Worm (Caenorhabditis elegans) whole organism, L3 larva: ENCODE measurements around the gene C50B6.1.

Experiments
- R02D3.7 ChIP-seq: fragments of 150-350 bp; optimal IDR thresholded peaks from 2 replicates; lab custom pipeline; 2014; ENCODE audit warnings: missing biosample characterization, missing genetic modification characterization
- ZK546.5 ChIP-seq: sonication (generic microtip); optimal IDR thresholded peaks from 2 replicates; lab custom pipeline; 2017; ENCODE audit warnings: missing biosample characterization, missing genetic modification characterization
- aly-2 ChIP-seq: fragments of 150-350 bp; optimal IDR thresholded peaks from 2 replicates; lab custom pipeline; 2014; ENCODE audit warnings: missing biosample characterization, missing genetic modification characterization
- ama-1 ChIP-seq: fragments of 150-350 bp; optimal IDR thresholded peaks from 2 replicates; lab custom pipeline; 2018
- ceh-28 ChIP-seq: fragments of 150-350 bp; optimal IDR thresholded peaks from 2 replicates; lab custom pipeline; 2014; ENCODE audit warnings: missing biosample characterization, missing genetic modification reagents, missing genetic modification characterization
- ceh-82 ChIP-seq: fragments of 150-350 bp; optimal IDR thresholded peaks from 2 replicates; lab custom pipeline; 2014; ENCODE audit warnings: missing biosample characterization, missing genetic modification characterization
- daf-12 ChIP-seq: fragments of 150-350 bp; optimal IDR thresholded peaks from 2 replicates; lab custom pipeline; 2014; ENCODE audit warnings: missing biosample characterization, missing genetic modification reagents, missing genetic modification characterization
- egl-5 ChIP-seq: fragments of 150-350 bp; optimal IDR thresholded peaks from 2 replicates; lab custom pipeline; 2017; ENCODE audit warnings: missing biosample characterization, missing genetic modification reagents, missing genetic modification characterization, inconsistent platforms
- elt-1 ChIP-seq: fragments of 150-350 bp; optimal IDR thresholded peaks from 2 replicates; lab custom pipeline; 2014; ENCODE audit warnings: missing biosample characterization, missing genetic modification characterization
- elt-2 ChIP-seq: sonication (generic microtip); optimal IDR thresholded peaks from 2 replicates; lab custom pipeline; 2016; ENCODE audit warnings: missing genetic modification reagents, mild to moderate bottlenecking, missing genetic modification characterization, missing compliant biosample characterization
- fkh-10 ChIP-seq: sonication (generic microtip); optimal IDR thresholded peaks from 2 replicates; lab custom pipeline; 2017; ENCODE audit warnings: missing biosample characterization, missing genetic modification reagents, missing genetic modification characterization
- fkh-2 ChIP-seq: fragments of 150-350 bp; optimal IDR thresholded peaks from 2 replicates; lab custom pipeline; 2014; ENCODE audit warnings: missing biosample characterization, missing genetic modification reagents, missing genetic modification characterization
- hmg-11 ChIP-seq: sonication (generic microtip); optimal IDR thresholded peaks from 2 replicates; lab custom pipeline; 2016; ENCODE audit warnings: missing genetic modification characterization, missing compliant biosample characterization
- jun-1 ChIP-seq: fragments of 150-350 bp; optimal IDR thresholded peaks from 2 replicates; lab custom pipeline; 2014; ENCODE audit warnings: missing biosample characterization, missing genetic modification reagents, missing genetic modification characterization
- lin-15B ChIP-seq: fragments of 150-350 bp; optimal IDR thresholded peaks from 2 replicates; lab custom pipeline; 2014; ENCODE audit warnings: missing biosample characterization, missing genetic modification characterization
- lin-39 ChIP-seq: fragments of 150-350 bp; optimal IDR thresholded peaks from 2 replicates; lab custom pipeline; 2018; ENCODE audit warnings: missing biosample characterization, missing genetic modification reagents, missing genetic modification characterization
- lsy-12 ChIP-seq: sonication (generic microtip); optimal IDR thresholded peaks from 2 replicates; lab custom pipeline; 2016; ENCODE audit warnings: mild to moderate bottlenecking, missing genetic modification characterization, missing compliant biosample characterization
- mdl-1 ChIP-seq: fragments of 150-350 bp; optimal IDR thresholded peaks from 2 replicates; lab custom pipeline; 2014; ENCODE audit warnings: missing biosample characterization, missing genetic modification characterization
- nfya-1 ChIP-seq: sonication (generic microtip); optimal IDR thresholded peaks from 2 replicates; lab custom pipeline; 2017; ENCODE audit warnings: missing genetic modification characterization, mild to moderate bottlenecking, missing compliant biosample characterization, antibody characterized with exemption, moderate library complexity; ENCODE audit not compliant: insufficient read depth
- nhr-11 ChIP-seq: fragments of 150-350 bp; optimal IDR thresholded peaks from 2 replicates; lab custom pipeline; 2014; ENCODE audit warnings: missing biosample characterization, missing genetic modification characterization
- nhr-23 ChIP-seq: fragments of 150-350 bp; optimal IDR thresholded peaks from 2 replicates; lab custom pipeline; 2014; ENCODE audit warnings: missing biosample characterization, missing genetic modification reagents, missing genetic modification characterization
- nhr-25 ChIP-seq: sonication (generic microtip); optimal IDR thresholded peaks from 2 replicates; lab custom pipeline; 2017; ENCODE audit warnings: missing biosample characterization, missing genetic modification characterization
- nhr-43 ChIP-seq: sonication (generic microtip); optimal IDR thresholded peaks from 2 replicates; lab custom pipeline; 2016; ENCODE audit warnings: mild to moderate bottlenecking, missing genetic modification characterization, missing compliant biosample characterization; ENCODE audit not compliant: poor library complexity, severe bottlenecking
- nhr-67 ChIP-seq: fragments of 150-350 bp; optimal IDR thresholded peaks from 2 replicates; lab custom pipeline; 2014; ENCODE audit warnings: missing biosample characterization, missing genetic modification characterization
- nhr-77 ChIP-seq: fragments of 150-350 bp; optimal IDR thresholded peaks from 2 replicates; lab custom pipeline; 2014; ENCODE audit warnings: missing biosample characterization, missing genetic modification characterization
- pha-4 ChIP-seq: fragments of 150-350 bp; optimal IDR thresholded peaks from 2 replicates; lab custom pipeline; 2014; ENCODE audit warnings: missing biosample characterization, missing genetic modification reagents, missing genetic modification characterization
- pqm-1 ChIP-seq: fragments of 150-350 bp; optimal IDR thresholded peaks from 2 replicates; lab custom pipeline; 2017; ENCODE audit warnings: missing biosample characterization, missing genetic modification characterization, inconsistent platforms
- sea-2 ChIP-seq: fragments of 150-350 bp; sonication (generic microtip); optimal IDR thresholded peaks from 4 replicates; lab custom pipeline; 2014; ENCODE audit warnings: missing biosample characterization, missing genetic modification reagents, missing genetic modification characterization
- skn-1 ChIP-seq: fragments of 150-350 bp; optimal IDR thresholded peaks from 2 replicates; lab custom pipeline; 2014; ENCODE audit warnings: missing biosample characterization, missing genetic modification characterization
- snpc-4 ChIP-seq: fragments of 150-350 bp; optimal IDR thresholded peaks from 2 replicates; lab custom pipeline; 2014; ENCODE audit warnings: missing biosample characterization, missing genetic modification characterization
- tbx-2 ChIP-seq: sonication (generic microtip); optimal IDR thresholded peaks from 2 replicates; lab custom pipeline; 2016; ENCODE audit warnings: mild to moderate bottlenecking, missing genetic modification characterization, missing compliant biosample characterization
- unc-62 ChIP-seq: fragments of 150-350 bp; sonication (generic microtip); optimal IDR thresholded peaks from 4 replicates; lab custom pipeline; 2014; ENCODE audit warnings: missing biosample characterization, missing genetic modification reagents, missing genetic modification characterization
- zag-1 ChIP-seq: fragments of 150-350 bp; optimal IDR thresholded peaks from 2 replicates; lab custom pipeline; 2014; ENCODE audit warnings: missing biosample characterization, missing genetic modification characterization
- ztf-11 ChIP-seq: fragments of 150-350 bp; optimal IDR thresholded peaks from 2 replicates; lab custom pipeline; 2014; ENCODE audit warnings: missing biosample characterization, missing genetic modification characterization

Gene C50B6.1

ce11 chrV:13312210-13312676, 3.5 kb downstream of the C50B6.1 start, which contains the start of gene nasp-2 (continued):
- TF ChIP-seq nhr-43 (tag; lab: Kevin White, UChicago) (peak; percentile 3), zag-1 (tag; lab: Kevin White, UChicago) (no peak), unc-62 (GFP tag; lab: Kevin White, UChicago) (no peak), sea-2 (GFP tag; lab: Kevin White, UChicago) (no peak), nhr-67 (tag; lab: Kevin White, UChicago) (no peak), ztf-11 (no peak), tbx-2 (tag; lab: Kevin White, UChicago) (no peak), lin-15B (tag; lab: Kevin White, UChicago) (peak; percentile 44)

- TF ChIP-seq elt-2 = peak; percentile 14
- peak; percentile 42 for TF ChIP-seq elt-1
- peak; percentile 83 for TF ChIP-seq pha-4 (tag; lab: Kevin White, UChicago)
- TF ChIP-seq jun-1 (tag; lab: Kevin White, UChicago) = peak; percentile 52
- peak; percentile 29 for TF ChIP-seq ceh-82 (tag; lab: Kevin White, UChicago)
- TF ChIP-seq nhr-43 (tag; lab: Kevin White, UChicago) = peak; percentile 94
- no peak for TF ChIP-seq fkh-2
- peak; percentile 68 for TF ChIP-seq egl-5 (tag; lab: Kevin White, UChicago)
- TF ChIP-seq lsy-12 (tag; lab: Kevin White, UChicago) = peak; percentile 82
- no peak for TF ChIP-seq mdl-1 (tag; lab: Kevin White, UChicago)
- peak; percentile 53 for TF ChIP-seq ceh-28
- TF ChIP-seq daf-12 = no peak
- TF ChIP-seq R02D3.7 (tag; lab: Kevin White, UChicago) = peak; percentile 35
- TF ChIP-seq tbx-2 (tag; lab: Kevin White, UChicago) = peak; percentile 4
- no peak for TF ChIP-seq fkh-10 (GFP tag; lab: Kevin White, UChicago)
- TF ChIP-seq aly-2 (tag; lab: Kevin White, UChicago) = no peak
- TF ChIP-seq hmg-11 (tag; lab: Kevin White, UChicago) = peak; percentile 28
- TF ChIP-seq nhr-23 (tag; lab: Kevin White, UChicago) = peak; percentile 90
- TF ChIP-seq skn-1 (tag; lab: Kevin White, UChicago) = peak; percentile 2
- peak; percentile 94 for TF ChIP-seq lin-15B (tag; lab: Kevin White, UChicago)
- TF ChIP-seq pqm-1 (tag; lab: Kevin White, UChicago) = peak; percentile 19
- peak; percentile 78 for TF ChIP-seq nfya-1 (tag; lab: Kevin White, UChicago)
- TF ChIP-seq nhr-25 = peak; percentile 63
- TF ChIP-seq ZK546.5 (tag; lab: Kevin White, UChicago) = no peak
- TF ChIP-seq ztf-11 = no peak
- no peak for TF ChIP-seq nhr-77 (tag; lab: Kevin White, UChicago)
- peak; percentile 75 for TF ChIP-seq lin-39
Measured at ce11 chrV:13313045-13313623, 4.4 kb downstream of the C50B6.1 start, which contains the start of gene C50B6.3. C50B6.3 (plus strand) TSS chrV:13313573.

ce11 chrV:13317911-13318502, 9.3 kb downstream of the C50B6.1 start, which contains the start of the genes col-161 and srh-18:
col-161 (minus strand) TSS chrV:13318011.
srh-18 (plus strand) TSS chrV:13318452.
- TF ChIP-seq ama-1 (lab: Kevin White, UChicago) (no peak), nhr-25 (peak; percentile 10)

- TF ChIP-seq aly-2 (tag; lab: Kevin White, UChicago) (no peak), snpc-4 (no peak), nhr-43 (tag; lab: Kevin White, UChicago) (no peak), elt-1 (no peak), mdl-1 (tag; lab: Kevin White, UChicago) (no peak), nhr-11 (no peak), hmg-11 (tag; lab: Kevin White, UChicago) (no peak), nhr-23 (tag; lab: Kevin White, UChicago) (no peak), lin-15B (tag; lab: Kevin White, UChicago) (no peak)
Measured at ce11 chrV:13320676-13321075, 12.0 kb downstream of the C50B6.1 start, which contains the start of gene srh-15. srh-15 (plus strand) TSS chrV:13320976.
